Fruit fly (Drosophila melanogaster) whole organism, larva: ENCODE data around the gene UQCR-Q.

Experiments used
- noc ChIP-seq: fragments of 200-800 bp; sonication (Bioruptor generic); optimal IDR thresholded peaks from 3 replicates; lab custom pipeline; 2019; ENCODE audit warnings: missing biosample characterization, mild to moderate bottlenecking, missing genetic modification characterization, moderate library complexity

The UQCR-Q gene

DNA sequence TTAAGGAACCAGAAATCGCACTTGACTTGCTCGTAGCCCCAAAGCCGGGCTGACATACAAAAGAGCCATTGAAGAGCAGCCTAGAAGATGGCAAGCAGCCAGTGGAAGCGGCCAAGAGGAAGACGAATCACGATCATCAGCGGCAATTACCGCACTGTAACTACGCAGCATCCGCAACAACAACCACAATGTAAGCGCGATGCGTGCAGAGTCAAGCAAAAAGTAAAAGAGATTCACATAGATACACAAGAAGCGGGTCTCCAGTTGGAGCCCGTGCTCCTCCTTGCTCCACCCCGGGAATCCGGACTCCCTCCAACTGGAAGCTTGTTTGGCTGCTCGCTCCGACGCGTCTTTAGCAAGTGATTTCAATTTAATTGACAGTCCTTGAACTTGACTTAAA, 17.1 kb downstream of the UQCR-Q start:
- TF ChIP-seq noc (tag; lab: Kevin White, UChicago): no peak

- TF ChIP-seq noc (tag; lab: Kevin White, UChicago): no peak
These were observed 18.7 kb downstream of the UQCR-Q start for dm6 chr3L:17493256-17493655.

- no peak for TF ChIP-seq noc (tag; lab: Kevin White, UChicago)
These were observed 19.3 kb downstream of the UQCR-Q start for dm6 chr3L:17493807-17494404.

- no peak for TF ChIP-seq noc (tag; lab: Kevin White, UChicago)
These were observed 20.0 kb downstream of the UQCR-Q start, which contains the start of gene edin for dm6 chr3L:17494541-17494940. Gene edin, plus strand, starts transcription at chr3L:17494880.

DNA sequence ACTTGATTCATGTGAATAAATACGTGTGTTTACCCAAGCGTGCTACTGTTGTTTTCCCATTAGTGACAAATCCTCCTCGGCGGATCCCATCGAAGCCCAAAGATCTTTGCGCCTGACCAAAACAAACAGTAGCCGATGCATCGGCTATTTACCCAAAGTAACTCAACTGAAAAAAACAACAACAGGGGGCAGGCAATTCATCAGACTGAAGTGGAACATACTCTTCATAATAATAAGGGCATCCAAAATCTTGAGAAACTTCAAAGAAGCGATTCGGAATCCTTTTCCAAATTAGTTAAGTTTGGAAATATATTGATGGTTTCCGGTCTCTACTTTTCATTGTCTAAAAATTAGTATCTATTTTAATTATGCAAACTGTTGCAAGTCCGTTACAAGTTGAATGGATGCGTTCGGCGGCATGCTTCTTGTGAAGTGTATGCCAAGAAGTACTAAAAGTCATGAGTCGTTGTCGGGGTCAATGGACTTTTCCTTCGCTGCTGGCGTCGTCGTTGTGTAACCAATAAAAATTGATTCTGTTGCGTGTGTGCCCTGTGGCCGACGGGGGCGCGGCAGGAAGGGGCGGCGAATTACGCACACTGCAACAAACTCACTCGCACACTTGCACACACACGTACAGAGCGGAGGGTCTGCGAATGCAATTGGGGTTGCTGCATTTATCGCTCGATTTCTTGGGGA, 20.9 kb downstream of the UQCR-Q start:
- TF ChIP-seq noc (tag; lab: Kevin White, UChicago): no peak

- TF ChIP-seq noc (tag; lab: Kevin White, UChicago): no peak
These were observed 21.5 kb downstream of the UQCR-Q start for dm6 chr3L:17496012-17496411.

dm6 chr3L:17496871-17497492, 22.4 kb downstream of the UQCR-Q start:
- no peak for TF ChIP-seq noc (tag; lab: Kevin White, UChicago)

DNA sequence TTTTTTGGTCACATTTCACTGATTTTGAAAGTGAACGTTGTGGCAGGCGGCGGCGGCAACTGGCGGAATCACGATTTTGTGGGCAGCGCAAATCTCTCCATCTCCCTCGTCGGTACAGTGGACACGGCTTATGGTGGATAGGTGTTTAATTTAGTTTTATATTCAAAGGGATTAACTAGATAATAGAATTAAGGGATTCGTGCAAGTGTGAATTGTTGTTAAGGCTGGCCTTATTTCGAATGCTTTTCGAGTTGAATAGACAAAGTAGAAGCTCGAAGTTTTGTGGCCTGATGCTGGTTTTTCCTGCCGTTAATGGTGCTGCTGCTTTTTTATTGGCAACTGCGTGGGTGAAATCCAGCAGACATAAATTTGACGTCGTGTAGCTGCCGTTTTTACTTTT, 23.4 kb downstream of the UQCR-Q start:
- TF ChIP-seq noc (tag; lab: Kevin White, UChicago): no peak

dm6 chr3L:17498952-17499710, 24.6 kb downstream of the UQCR-Q start:
- TF ChIP-seq noc (tag; lab: Kevin White, UChicago): no peak

dm6 chr3L:17500315-17500985, 25.9 kb downstream of the UQCR-Q start:
- no peak for TF ChIP-seq noc (tag; lab: Kevin White, UChicago)

dm6 chr3L:17502235-17502634, 27.7 kb downstream of the UQCR-Q start:
- TF ChIP-seq noc (tag; lab: Kevin White, UChicago): no peak

dm6 chr3L:17504538-17504937, 30.0 kb downstream of the UQCR-Q start:
- no peak for TF ChIP-seq noc (tag; lab: Kevin White, UChicago)

DNA sequence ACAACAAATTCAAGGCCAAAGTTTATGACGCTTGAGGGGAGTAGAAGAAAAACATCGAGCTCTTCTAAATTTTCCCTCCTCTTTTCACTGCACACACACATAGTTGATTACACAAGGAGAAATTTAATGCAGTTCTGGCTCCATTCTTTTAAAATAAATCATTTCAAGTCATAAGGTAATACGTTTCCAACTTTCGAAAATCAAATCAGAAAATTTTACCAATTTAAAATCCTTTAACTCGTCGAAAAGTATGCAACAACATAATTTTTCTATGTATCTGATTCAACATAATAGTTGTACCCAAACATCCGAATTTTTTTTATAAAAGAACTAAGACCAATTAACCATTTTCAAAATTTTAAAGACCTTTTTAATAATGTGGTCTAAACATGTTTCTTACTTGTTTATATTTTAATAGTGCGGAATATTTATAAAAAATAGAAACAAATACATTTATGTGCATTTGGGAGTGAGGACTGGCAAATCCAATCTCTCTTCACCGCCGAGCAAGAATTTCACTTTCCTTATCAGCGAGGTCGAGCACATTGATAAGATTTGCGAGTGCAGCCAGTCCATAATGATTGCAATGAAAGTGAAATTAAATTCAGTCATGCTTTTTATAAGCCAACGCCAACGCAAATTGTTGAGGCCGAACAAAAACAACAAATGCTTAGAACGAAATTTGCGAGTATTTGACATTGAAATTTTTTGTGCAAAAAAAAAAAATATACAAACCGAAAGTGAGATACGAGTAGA, 31.6 kb downstream of the UQCR-Q start:
- TF ChIP-seq noc (tag; lab: Kevin White, UChicago): peak; percentile 1

- no peak for TF ChIP-seq noc (tag; lab: Kevin White, UChicago)
These were observed 32.3 kb downstream of the UQCR-Q start for dm6 chr3L:17506830-17507229.

dm6 chr3L:17513492-17513891, 38.9 kb downstream of the UQCR-Q start:
- TF ChIP-seq noc (tag; lab: Kevin White, UChicago): no peak
